Fruit fly (Drosophila melanogaster): ENCODE data around the gene CG13793.

Gene CG13793

DNA sequence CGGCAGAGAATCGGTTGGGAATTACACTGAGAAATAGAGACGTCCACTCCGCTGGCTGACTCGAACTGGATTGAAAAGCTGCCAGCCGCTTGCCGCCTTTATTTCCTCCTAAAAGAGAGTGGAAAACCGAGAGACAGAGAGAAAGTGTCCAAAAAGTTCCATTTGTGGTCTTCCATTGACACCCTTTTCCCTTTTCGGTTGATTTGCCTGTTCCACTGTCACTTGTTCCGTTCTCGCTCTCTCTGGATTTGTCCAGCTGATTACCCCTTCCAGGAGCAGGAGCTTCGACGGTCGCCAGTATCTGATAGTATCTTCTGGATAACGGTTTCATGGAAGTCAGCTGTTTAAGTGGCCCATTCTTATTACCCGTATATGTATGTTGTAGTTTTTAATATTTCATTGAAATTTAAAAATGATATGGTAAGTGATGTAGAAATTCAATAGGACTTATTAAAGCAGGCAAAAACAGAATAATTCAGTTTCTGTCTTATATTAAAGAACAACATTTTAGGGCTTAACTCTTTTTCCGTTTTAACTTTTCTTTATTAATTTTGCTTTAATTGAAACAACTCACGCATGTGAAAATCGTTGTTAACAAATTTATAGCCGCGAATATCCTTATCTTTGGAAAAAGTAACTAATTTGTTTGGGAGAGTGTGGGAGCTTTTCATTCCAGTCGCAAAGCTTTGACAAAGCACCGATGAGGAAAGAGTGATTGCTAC lies 44.1 kb downstream of the CG13793 start, which contains the start of gene Slob:
TSS of gene Slob (minus strand) at position 51 of the 722 bp plus-strand sequence.
- TF ChIP-seq CG3281 (GFP tag; optimal IDR thresholded peaks at IDR 0.05) (peak; percentile 39), Atf-2 (GFP tag; optimal IDR thresholded peaks at IDR 0.05) (no peak), CG3163 (GFP tag; optimal IDR thresholded peaks at IDR 0.05) (no peak), BtbVII (GFP tag; optimal IDR thresholded peaks at IDR 0.05) (peak; percentile 6), Sox100B (GFP tag; optimal IDR thresholded peaks at IDR 0.05) (peak; percentile 2), phol (tag; optimal IDR thresholded peaks at IDR 0.05) (peak; percentile 15), CG17568 (GFP tag; optimal IDR thresholded peaks at IDR 0.05) (no peak), CG6683 (GFP tag; optimal IDR thresholded peaks at IDR 0.05) (no peak), Abd-B (GFP tag; optimal IDR thresholded peaks at IDR 0.05) (no peak), CG15514 (GFP tag; optimal IDR thresholded peaks at IDR 0.05) (peak; percentile 3), Atf6 (GFP tag; IDR thresholded peaks at IDR 0.05) (peak; percentile 19; the same call in 1 of the 2 replicates), crp (GFP tag; optimal IDR thresholded peaks at IDR 0.05) (peak in 1 of 2 experiments; percentile 51), CG4854 (GFP tag; optimal IDR thresholded peaks at IDR 0.05) (no peak), lab (GFP tag; optimal IDR thresholded peaks at IDR 0.05) (peak; percentile 29), pb (GFP tag; optimal IDR thresholded peaks at IDR 0.05) (no peak), CG11504 (tag; optimal IDR thresholded peaks at IDR 0.05) (peak; percentile 47), ato (GFP tag; IDR thresholded peaks at IDR 0.05; ENCODE audit: partially characterized antibody) (no peak), tll (GFP tag; optimal IDR thresholded peaks at IDR 0.05) (no peak), CG3847 (GFP tag; IDR thresholded peaks at IDR 0.05) (no peak), Trl (optimal IDR thresholded peaks at IDR 0.05) (peak; percentile 4 to 47), Trl (GFP tag; optimal IDR thresholded peaks at IDR 0.05) (no peak), CG6654 (GFP tag; optimal IDR thresholded peaks at IDR 0.05) (no peak), CG18599 (GFP tag; optimal IDR thresholded peaks at IDR 0.05) (peak; percentile 72), CG8089 (GFP tag; optimal IDR thresholded peaks at IDR 0.05) (no peak), Optix (GFP tag; IDR thresholded peaks at IDR 0.05) (no peak), Hr51 (GFP tag; optimal IDR thresholded peaks at IDR 0.05) (peak in 1 of 2 experiments; percentile 1), CG2678 (tag; optimal IDR thresholded peaks at IDR 0.05) (peak; percentile 54), CG7839 (tag; optimal IDR thresholded peaks at IDR 0.05) (peak; percentile 28), Deaf1 (tag; optimal IDR thresholded peaks at IDR 0.05) (no peak), Scr (GFP tag; IDR thresholded peaks at IDR 0.05; ENCODE audit: partially characterized antibody) (no peak), Fer1 (GFP tag; optimal IDR thresholded peaks at IDR 0.05) (peak; percentile 20), sens (GFP tag) (peak; percentile 31), so (GFP tag; IDR thresholded peaks at IDR 0.05) (no peak), CG4730 (GFP tag; IDR thresholded peaks at IDR 0.05) (no peak), CG3995 (GFP tag; optimal IDR thresholded peaks at IDR 0.05) (peak; percentile 34), Xbp1 (GFP tag; optimal IDR thresholded peaks at IDR 0.05) (no peak), pfk (GFP tag; optimal IDR thresholded peaks at IDR 0.05) (peak; percentile 87), CG34224 (GFP tag; IDR thresholded peaks at IDR 0.05; ENCODE audit: partially characterized antibody) (no peak), CG32532 (GFP tag; IDR thresholded peaks at IDR 0.05) (no peak), fd3F (GFP tag; optimal IDR thresholded peaks at IDR 0.05) (no peak), CG14014 (GFP tag; IDR thresholded peaks at IDR 0.05) (no peak), CG33213 (GFP tag; optimal IDR thresholded peaks at IDR 0.05) (no peak), sd (tag; optimal IDR thresholded peaks at IDR 0.05) (no peak), Meics (GFP tag; optimal IDR thresholded peaks at IDR 0.05) (peak; percentile 45), Sox102F (GFP tag; optimal IDR thresholded peaks at IDR 0.05) (peak; percentile 8), Nf-YA (GFP tag; IDR thresholded peaks at IDR 0.05) (no peak), CG12942 (GFP tag; optimal IDR thresholded peaks at IDR 0.05) (no peak), otp (GFP tag; IDR thresholded peaks at IDR 0.05) (no peak), klu (GFP tag; IDR thresholded peaks at IDR 0.05) (no peak)

All from whole organism, embryonic.